Worm (Caenorhabditis elegans) whole organism, L1 larva: Measurements from ENCODE around the gene nhr-277.

Experiments used
- C04F5.9 ChIP-seq: sonication (generic microtip); optimal IDR thresholded peaks from 2 replicates; lab custom pipeline; 2016; ENCODE audit warnings: missing genetic modification characterization, missing compliant biosample characterization
- C16A3.4 ChIP-seq: fragments of 150-350 bp; optimal IDR thresholded peaks from 2 replicates; lab custom pipeline; 2014; ENCODE audit warnings: missing biosample characterization, missing genetic modification characterization
- C34B4.2 ChIP-seq: sonication (generic microtip); optimal IDR thresholded peaks from 2 replicates; lab custom pipeline; 2017; ENCODE audit warnings: mild to moderate bottlenecking, missing genetic modification characterization, missing compliant biosample characterization
- F16B12.6 ChIP-seq: fragments of 150-350 bp; optimal IDR thresholded peaks from 2 replicates; lab custom pipeline; 2014; ENCODE audit warnings: missing biosample characterization, missing genetic modification characterization
- Y116A8C.19 ChIP-seq: sonication (generic microtip); optimal IDR thresholded peaks from 2 replicates; lab custom pipeline; 2016; ENCODE audit warnings: missing compliant biosample characterization, missing genetic modification characterization, borderline replicate concordance
- alr-1 ChIP-seq: fragments of 200-800 bp; sonication (Bioruptor generic); optimal IDR thresholded peaks from 2 replicates; lab custom pipeline; 2018; ENCODE audit warnings: borderline replicate concordance, mild to moderate bottlenecking, missing genetic modification characterization, missing compliant biosample characterization
- aly-2 ChIP-seq: fragments of 150-350 bp; optimal IDR thresholded peaks from 2 replicates; lab custom pipeline; 2014; ENCODE audit warnings: missing biosample characterization, missing genetic modification characterization
- ama-1 ChIP-seq: fragments of 150-350 bp; optimal IDR thresholded peaks from 2 replicates; lab custom pipeline; 2014
- blmp-1 ChIP-seq: fragments of 150-350 bp; optimal IDR thresholded peaks from 2 replicates; lab custom pipeline; 2014; ENCODE audit warnings: missing biosample characterization, missing genetic modification characterization
- ceh-8 ChIP-seq: fragments of 200-800 bp; sonication (Bioruptor generic); optimal IDR thresholded peaks from 2 replicates; lab custom pipeline; 2018; ENCODE audit warnings: mild to moderate bottlenecking, missing genetic modification characterization, moderate library complexity, missing compliant biosample characterization
- ceh-82 ChIP-seq, 3 experiments: fragments of 150-350 bp in 1 of 3; sonication (generic microtip) in 2 of 3; optimal IDR thresholded peaks; 2 replicates each; lab custom pipeline; 2014 to 2017; ENCODE audit warnings: missing biosample characterization in 3 of 3, missing genetic modification characterization in 3 of 3
- ceh-88 ChIP-seq: fragments of 200-800 bp; sonication (Bioruptor generic); IDR thresholded peaks from 2 replicates; pipeline ENCODE4 v1.3.6; 2022; ENCODE audit warnings: missing genetic modification characterization, missing compliant biosample characterization
- ceh-90 ChIP-seq: sonication (generic microtip); optimal IDR thresholded peaks from 2 replicates; lab custom pipeline; 2016; ENCODE audit warnings: missing genetic modification characterization, missing compliant biosample characterization
- ces-1 ChIP-seq: fragments of 150-350 bp; optimal IDR thresholded peaks from 2 replicates; lab custom pipeline; 2014; ENCODE audit warnings: missing biosample characterization, missing genetic modification reagents, missing genetic modification characterization
- dpl-1 ChIP-seq, 3 experiments: fragments of 150-350 bp in 2 of 3; sonication (generic microtip) in 1 of 3; optimal IDR thresholded peaks; 2 replicates each; lab custom pipeline; 2014 to 2017; ENCODE audit warnings: missing biosample characterization in 3 of 3, missing genetic modification characterization in 3 of 3, missing genetic modification reagents in 3 of 3
- dsc-1 ChIP-seq: sonication (generic microtip); optimal IDR thresholded peaks from 2 replicates; lab custom pipeline; 2016; ENCODE audit warnings: mild to moderate bottlenecking, missing genetic modification characterization, missing compliant biosample characterization
- efl-1 ChIP-seq, 4 experiments: fragments of 150-350 bp; optimal IDR thresholded peaks in 3 of 4; peaks in 1 of 4; 1 replicate in 1 of 4; 2 replicates in 3 of 4; lab custom pipeline; 2014; ENCODE audit warnings: missing biosample characterization in 2 of 4, missing genetic modification characterization in 2 of 4, missing genetic modification reagents in 2 of 4
- egl-13 ChIP-seq: sonication (generic microtip); optimal IDR thresholded peaks from 2 replicates; lab custom pipeline; 2016; ENCODE audit warnings: missing genotype, missing genetic modification reagents, missing genetic modification characterization, missing compliant biosample characterization
- egl-27 ChIP-seq, 2 experiments: fragments of 150-350 bp in 1 of 2; sonication (generic microtip); optimal IDR thresholded peaks; 3 replicates each; lab custom pipeline; 2017 to 2018; ENCODE audit warnings: missing biosample characterization in 2 of 2, missing genetic modification characterization in 2 of 2, missing genetic modification reagents in 2 of 2
- elt-3 ChIP-seq, 6 experiments: fragments of 150-350 bp in 1 of 6; sonication (generic microtip); optimal IDR thresholded peaks; 2 replicates each; lab custom pipeline; 2017 to 2018; ENCODE audit warnings: missing biosample characterization in 6 of 6, missing genetic modification characterization in 6 of 6, inconsistent platforms in 1 of 6
- fkh-10 ChIP-seq: sonication (generic microtip); optimal IDR thresholded peaks from 2 replicates; lab custom pipeline; 2017; ENCODE audit warnings: missing biosample characterization, missing genetic modification reagents, missing genetic modification characterization
- fkh-8 ChIP-seq: sonication (generic microtip); optimal IDR thresholded peaks from 2 replicates; lab custom pipeline; 2016; ENCODE audit warnings: mild to moderate bottlenecking, missing genetic modification characterization, missing compliant biosample characterization
- grh-1 ChIP-seq: fragments of 200-800 bp; sonication (Bioruptor generic); IDR thresholded peaks from 2 replicates; pipeline ENCODE4 v1.3.6; 2022; ENCODE audit warnings: missing genetic modification reagents, missing genetic modification characterization, missing compliant biosample characterization
- hpl-2 ChIP-seq: fragments of 150-350 bp; optimal IDR thresholded peaks from 2 replicates; lab custom pipeline; 2014; ENCODE audit warnings: missing biosample characterization, missing genetic modification reagents, missing genetic modification characterization
- irx-1 ChIP-seq: sonication (generic microtip); optimal IDR thresholded peaks from 2 replicates; lab custom pipeline; 2016; ENCODE audit warnings: missing genetic modification characterization, missing compliant biosample characterization
- lin-13 ChIP-seq: fragments of 150-350 bp; optimal IDR thresholded peaks from 2 replicates; lab custom pipeline; 2014; ENCODE audit warnings: missing biosample characterization, missing genetic modification reagents, missing genetic modification characterization
- lir-3 ChIP-seq: sonication (generic microtip); optimal IDR thresholded peaks from 2 replicates; lab custom pipeline; 2016; ENCODE audit warnings: mild to moderate bottlenecking, missing genetic modification characterization, moderate library complexity, missing compliant biosample characterization; ENCODE audit not compliant: poor library complexity
- lsy-2 ChIP-seq, 2 experiments: fragments of 150-350 bp; optimal IDR thresholded peaks; 2 replicates each; lab custom pipeline; 2014; ENCODE audit warnings: missing biosample characterization in 2 of 2, missing genetic modification characterization in 2 of 2
- mab-9 ChIP-seq: fragments of 200-800 bp; sonication (Bioruptor generic); IDR thresholded peaks from 2 replicates; pipeline ENCODE4 v1.3.6; 2022; ENCODE audit warnings: missing genetic modification reagents, missing genetic modification characterization, missing compliant biosample characterization
- nhr-12 ChIP-seq: sonication (generic microtip); optimal IDR thresholded peaks from 2 replicates; lab custom pipeline; 2017; ENCODE audit warnings: missing biosample characterization, missing genetic modification characterization
- nhr-19 ChIP-seq: fragments of 200-800 bp; sonication (Bioruptor generic); conservative IDR thresholded peaks from 2 replicates; pipeline ENCODE4 v1.3.6; 2022; ENCODE audit warnings: missing genetic modification characterization, missing compliant biosample characterization
- nhr-20 ChIP-seq: sonication (generic microtip); optimal IDR thresholded peaks from 2 replicates; lab custom pipeline; 2016; ENCODE audit warnings: mild to moderate bottlenecking, missing genetic modification characterization, missing compliant biosample characterization
- nhr-28 ChIP-seq: fragments of 150-350 bp; optimal IDR thresholded peaks from 2 replicates; lab custom pipeline; 2014; ENCODE audit warnings: missing biosample characterization, missing genetic modification characterization
- nhr-71 ChIP-seq: sonication (generic microtip); optimal IDR thresholded peaks from 2 replicates; lab custom pipeline; 2016; ENCODE audit warnings: mild to moderate bottlenecking, missing genetic modification characterization, moderate library complexity, missing compliant biosample characterization
- nhr-76 ChIP-seq: sonication (generic microtip); optimal IDR thresholded peaks from 2 replicates; lab custom pipeline; 2017; ENCODE audit warnings: missing biosample characterization, missing genetic modification characterization
- nhr-77 ChIP-seq: fragments of 150-350 bp; optimal IDR thresholded peaks from 2 replicates; lab custom pipeline; 2014; ENCODE audit warnings: missing biosample characterization, missing genetic modification characterization
- nhr-85 ChIP-seq: sonication (generic microtip); peaks from one replicate; lab custom pipeline; 2016; ENCODE audit warnings: missing genetic modification characterization, inconsistent platforms, missing compliant biosample characterization
- pag-3 ChIP-seq: sonication (generic microtip); optimal IDR thresholded peaks from 2 replicates; lab custom pipeline; 2017; ENCODE audit warnings: missing genetic modification characterization, mild to moderate bottlenecking, missing compliant biosample characterization, antibody characterized with exemption, borderline replicate concordance; ENCODE audit not compliant: insufficient read depth
- pqm-1 ChIP-seq: sonication (generic microtip); optimal IDR thresholded peaks from 3 replicates; lab custom pipeline; 2017; ENCODE audit warnings: missing biosample characterization, missing genetic modification characterization
- snpc-4 ChIP-seq: fragments of 150-350 bp; optimal IDR thresholded peaks from 2 replicates; lab custom pipeline; 2014; ENCODE audit warnings: missing biosample characterization, missing genetic modification characterization
- snu-23 ChIP-seq: sonication (generic microtip); optimal IDR thresholded peaks from 2 replicates; lab custom pipeline; 2016; ENCODE audit warnings: missing genetic modification characterization, missing compliant biosample characterization
- sox-4 ChIP-seq: sonication (generic microtip); optimal IDR thresholded peaks from 2 replicates; lab custom pipeline; 2016; ENCODE audit warnings: missing genetic modification characterization, missing compliant biosample characterization
- sptf-1 ChIP-seq: fragments of 150-350 bp; optimal IDR thresholded peaks from 2 replicates; lab custom pipeline; 2014; ENCODE audit warnings: missing biosample characterization, missing genetic modification characterization
- sup-37 ChIP-seq: fragments of 200-800 bp; sonication (Bioruptor generic); optimal IDR thresholded peaks from 2 replicates; lab custom pipeline; 2018; ENCODE audit warnings: mild to moderate bottlenecking, missing genetic modification characterization, missing compliant biosample characterization
- tbx-2 ChIP-seq: sonication (generic microtip); optimal IDR thresholded peaks from 2 replicates; lab custom pipeline; 2016; ENCODE audit warnings: missing genetic modification characterization, missing compliant biosample characterization
- tlp-1 ChIP-seq: fragments of 150-350 bp; optimal IDR thresholded peaks from 2 replicates; lab custom pipeline; 2014; ENCODE audit warnings: missing biosample characterization, missing genetic modification characterization
- unc-98 ChIP-seq: fragments of 200-800 bp; sonication (Bioruptor generic); IDR thresholded peaks from 2 replicates; pipeline ENCODE4 v1.3.6; 2022; ENCODE audit warnings: missing genetic modification characterization, missing compliant biosample characterization
- vab-15 ChIP-seq: sonication (generic microtip); optimal IDR thresholded peaks from 2 replicates; lab custom pipeline; 2017; ENCODE audit warnings: missing genotype, mild to moderate bottlenecking, missing genetic modification characterization, missing compliant biosample characterization
- zag-1 ChIP-seq: fragments of 150-350 bp; optimal IDR thresholded peaks from 2 replicates; lab custom pipeline; 2014; ENCODE audit warnings: missing biosample characterization, missing genetic modification characterization
- zip-4 ChIP-seq: fragments of 200-800 bp; sonication (Bioruptor generic); optimal IDR thresholded peaks from 2 replicates; lab custom pipeline; 2018; ENCODE audit warnings: mild to moderate bottlenecking, missing genetic modification characterization, moderate library complexity, missing compliant biosample characterization
- ztf-11 ChIP-seq, 2 experiments: sonication (generic microtip); optimal IDR thresholded peaks; 2 replicates each; lab custom pipeline; 2016 to 2017; ENCODE audit warnings: missing genetic modification characterization in 2 of 2, missing biosample characterization in 1 of 2, missing compliant biosample characterization in 1 of 2

The nhr-277 gene

DNA sequence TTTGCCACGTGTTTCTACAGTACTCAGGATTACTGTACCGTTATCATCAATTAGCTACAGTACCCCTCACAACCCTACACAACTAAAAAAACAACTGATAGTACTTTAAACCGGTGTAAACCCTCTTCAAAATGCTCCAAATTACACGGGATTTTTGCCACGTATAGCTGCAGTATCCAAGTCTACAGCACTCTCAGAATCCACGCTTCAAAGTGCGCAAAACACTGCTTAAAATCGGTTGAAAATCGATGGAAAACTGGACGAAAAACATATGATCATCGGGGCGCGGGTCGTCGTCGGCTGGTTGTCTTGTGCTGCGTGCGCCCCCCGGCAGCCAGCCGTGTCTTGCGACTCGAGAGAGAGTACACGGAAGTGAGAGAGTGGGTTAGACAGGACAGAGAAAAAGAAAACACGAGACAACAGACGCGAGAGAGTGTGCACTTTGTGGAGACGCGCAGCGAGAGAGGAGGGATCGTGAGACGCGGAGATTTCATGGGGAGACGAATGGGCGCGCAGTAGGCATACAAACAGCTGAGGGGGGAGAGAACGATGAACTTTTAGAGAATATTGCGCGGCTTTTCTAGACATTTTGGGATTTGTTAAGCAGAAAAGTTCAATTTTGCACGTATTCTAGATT lies 34.3 kb upstream of the nhr-277 start (continued):
- TF ChIP-seq dpl-1 (GFP tag; optimal IDR thresholded peaks at IDR 0.05; lab: Kevin White, UChicago) (peak; percentile 66 to 71 (median 68)), unc-98 (GFP tag; lab: Robert Waterston, UW) (no peak), sox-4 (tag; lab: Kevin White, UChicago) (peak; percentile 68), snpc-4 (tag; lab: Kevin White, UChicago) (peak; percentile 44), egl-27 (tag; optimal IDR thresholded peaks at IDR 0.05; lab: Kevin White, UChicago) (peak in 1 of 2 experiments; percentile 70), lin-13 (peak; percentile 90), egl-13 (tag; lab: Kevin White, UChicago) (peak; percentile 88), ceh-88 (no peak), nhr-77 (tag; lab: Kevin White, UChicago) (peak; percentile 62), ces-1 (GFP tag; lab: Kevin White, UChicago) (no peak), nhr-12 (tag; lab: Kevin White, UChicago) (no peak), efl-1 (optimal IDR thresholded peaks at IDR 0.05; lab: Kevin White, UChicago) (peak; percentile 84 to 90), efl-1 (GFP tag; optimal IDR thresholded peaks at IDR 0.05 in 1 of 2; lab: Kevin White, UChicago) (peak; percentile 63 to 96), F16B12.6 (peak; percentile 62), hpl-2 (no peak), nhr-85 (peak; percentile 88), fkh-8 (tag; lab: Kevin White, UChicago) (peak; percentile 97), sptf-1 (tag; lab: Kevin White, UChicago) (no peak), grh-1 (GFP tag; lab: Robert Waterston, UW) (peak; percentile 45; the same call in 1 of the 2 replicates), vab-15 (tag; lab: Kevin White, UChicago) (no peak), lsy-2 (tag; optimal IDR thresholded peaks at IDR 0.05; lab: Kevin White, UChicago) (peak; percentile 86 to 90), zag-1 (tag; lab: Kevin White, UChicago) (no peak), nhr-76 (tag; lab: Kevin White, UChicago) (no peak), irx-1 (tag; lab: Kevin White, UChicago) (peak; percentile 74), ceh-90 (tag; lab: Kevin White, UChicago) (peak; percentile 46), nhr-71 (tag; lab: Kevin White, UChicago) (peak; percentile 97), ceh-8 (GFP tag; lab: Kevin White, UChicago) (peak; percentile 34), pag-3 (tag; lab: Kevin White, UChicago) (no peak), nhr-28 (tag; lab: Kevin White, UChicago) (no peak), tlp-1 (no peak), sup-37 (GFP tag; lab: Kevin White, UChicago) (no peak), ama-1 (lab: Kevin White, UChicago) (peak; percentile 24), C34B4.2 (tag; lab: Kevin White, UChicago) (no peak), C04F5.9 (tag; lab: Kevin White, UChicago) (no peak), elt-3 (tag; optimal IDR thresholded peaks at IDR 0.05; lab: Kevin White, UChicago) (peak in 2 of 6 experiments; percentile 26 to 28), ceh-82 (tag; optimal IDR thresholded peaks at IDR 0.05; lab: Kevin White, UChicago) (peak; percentile 55 to 91 (median 88)), pqm-1 (no peak), ztf-11 (tag; optimal IDR thresholded peaks at IDR 0.05; lab: Kevin White, UChicago) (peak in 1 of 2 experiments; percentile 81), Y116A8C.19 (no peak), nhr-20 (peak; percentile 90), tbx-2 (peak; percentile 92), C16A3.4 (tag; lab: Kevin White, UChicago) (peak; percentile 57), alr-1 (no peak), mab-9 (GFP tag; lab: Robert Waterston, UW) (peak; percentile 87), fkh-10 (GFP tag; lab: Kevin White, UChicago) (peak; percentile 58), zip-4 (GFP tag; lab: Kevin White, UChicago) (peak; percentile 42), dsc-1 (peak; percentile 73), nhr-19 (peak; percentile 87), lir-3 (tag; lab: Kevin White, UChicago) (peak; percentile 79), blmp-1 (tag; lab: Kevin White, UChicago) (no peak), snu-23 (GFP tag; lab: Kevin White, UChicago) (peak; percentile 95), aly-2 (peak; percentile 5)
